Worm (Caenorhabditis elegans) whole organism, L3 larva: ENCODE data around the gene glb-22.

Source experiments
- elt-2 ChIP-seq: sonication (generic microtip); optimal IDR thresholded peaks from 2 replicates; lab custom pipeline; 2016; ENCODE audit warnings: missing genetic modification reagents, mild to moderate bottlenecking, missing genetic modification characterization, missing compliant biosample characterization
- eor-1 ChIP-seq, 2 experiments: fragments of 150-350 bp; optimal IDR thresholded peaks; 2 replicates each; lab custom pipeline; 2014 to 2018; ENCODE audit warnings: missing biosample characterization in 2 of 2, missing genetic modification characterization in 2 of 2
- pha-4 ChIP-seq: fragments of 150-350 bp; optimal IDR thresholded peaks from 2 replicates; lab custom pipeline; 2014; ENCODE audit warnings: missing biosample characterization, missing genetic modification reagents, missing genetic modification characterization
- unc-39 ChIP-seq: sonication (generic microtip); optimal IDR thresholded peaks from 4 replicates; lab custom pipeline; 2017; ENCODE audit warnings: missing biosample characterization, missing genetic modification characterization
- zag-1 ChIP-seq: fragments of 150-350 bp; optimal IDR thresholded peaks from 2 replicates; lab custom pipeline; 2014; ENCODE audit warnings: missing biosample characterization, missing genetic modification characterization

ce11 chrV:14642016-14642415, 41.9 kb downstream of the glb-22 start:
- TF ChIP-seq pha-4 (tag; lab: Kevin White, UChicago): no peak
- no peak for TF ChIP-seq eor-1 (tag; optimal IDR thresholded peaks at IDR 0.05; lab: Kevin White, UChicago)
- TF ChIP-seq elt-2: no peak
- no peak for TF ChIP-seq zag-1 (tag; lab: Kevin White, UChicago)
- TF ChIP-seq unc-39 (tag; lab: Kevin White, UChicago): no peak
